Worm (Caenorhabditis elegans) whole organism, L2 larva: ENCODE data around the gene F22F4.5.

Source experiments
- C34F6.9 ChIP-seq: fragments of 150-350 bp; optimal IDR thresholded peaks from 2 replicates; lab custom pipeline; 2014; ENCODE audit warnings: missing biosample characterization, missing genetic modification characterization
- F13H6.1 ChIP-seq: sonication (generic microtip); optimal IDR thresholded peaks from 2 replicates; lab custom pipeline; 2016; ENCODE audit warnings: missing genetic modification characterization, missing compliant biosample characterization
- R02D3.7 ChIP-seq: fragments of 150-350 bp; optimal IDR thresholded peaks from 2 replicates; lab custom pipeline; 2014; ENCODE audit warnings: missing biosample characterization, missing genetic modification characterization
- Y55F3AM.14 ChIP-seq: fragments of 200-800 bp; sonication (Bioruptor generic); optimal IDR thresholded peaks from 2 replicates; lab custom pipeline; 2018; ENCODE audit warnings: mild to moderate bottlenecking, missing genetic modification characterization, missing compliant biosample characterization
- ZK546.5 ChIP-seq: sonication (generic microtip); optimal IDR thresholded peaks from 2 replicates; lab custom pipeline; 2017; ENCODE audit warnings: missing biosample characterization, missing genetic modification characterization
- aly-2 ChIP-seq: fragments of 150-350 bp; optimal IDR thresholded peaks from 2 replicates; lab custom pipeline; 2014; ENCODE audit warnings: missing biosample characterization, missing genetic modification characterization
- ama-1 ChIP-seq: fragments of 150-350 bp; optimal IDR thresholded peaks from 2 replicates; lab custom pipeline; 2018; ENCODE audit warnings: inconsistent platforms
- ceh-82 ChIP-seq: fragments of 150-350 bp; optimal IDR thresholded peaks from 2 replicates; lab custom pipeline; 2014; ENCODE audit warnings: missing biosample characterization, missing genetic modification characterization
- crh-2 ChIP-seq: sonication (generic microtip); optimal IDR thresholded peaks from 2 replicates; lab custom pipeline; 2017; ENCODE audit warnings: missing biosample characterization, missing genetic modification characterization
- dmd-4 ChIP-seq: sonication (generic microtip); optimal IDR thresholded peaks from 2 replicates; lab custom pipeline; 2017; ENCODE audit warnings: missing biosample characterization, missing genetic modification characterization
- egl-27 ChIP-seq: sonication (generic microtip); optimal IDR thresholded peaks from 3 replicates; lab custom pipeline; 2017; ENCODE audit warnings: missing biosample characterization, missing genetic modification reagents, missing genetic modification characterization
- elt-1 ChIP-seq: fragments of 150-350 bp; optimal IDR thresholded peaks from 2 replicates; lab custom pipeline; 2014; ENCODE audit warnings: missing biosample characterization, missing genetic modification characterization
- elt-3 ChIP-seq: sonication (generic microtip); optimal IDR thresholded peaks from 2 replicates; lab custom pipeline; 2017; ENCODE audit warnings: missing biosample characterization, missing genetic modification characterization
- fos-1 ChIP-seq: fragments of 150-350 bp; optimal IDR thresholded peaks from 2 replicates; lab custom pipeline; 2014; ENCODE audit warnings: missing biosample characterization, missing genetic modification characterization
- gmeb-1 ChIP-seq: fragments of 150-350 bp; optimal IDR thresholded peaks from 2 replicates; lab custom pipeline; 2014; ENCODE audit warnings: missing biosample characterization, missing genetic modification characterization
- lin-11 ChIP-seq: fragments of 150-350 bp; sonication (generic microtip); optimal IDR thresholded peaks from 2 replicates; lab custom pipeline; 2014; ENCODE audit warnings: missing biosample characterization, missing genetic modification characterization, inconsistent platforms, mixed read lengths
- lin-39 ChIP-seq: fragments of 150-350 bp; optimal IDR thresholded peaks from 2 replicates; lab custom pipeline; 2014; ENCODE audit warnings: missing biosample characterization, missing genetic modification reagents, missing genetic modification characterization
- lsy-2 ChIP-seq, 2 experiments: fragments of 150-350 bp in 1 of 2; sonication (generic microtip) in 1 of 2; optimal IDR thresholded peaks; 2 replicates each; lab custom pipeline; 2014 to 2017; ENCODE audit warnings: missing biosample characterization in 2 of 2, missing genetic modification characterization in 2 of 2
- mbf-1 ChIP-seq: sonication (generic microtip); optimal IDR thresholded peaks from 2 replicates; lab custom pipeline; 2017; ENCODE audit warnings: missing biosample characterization, missing genetic modification characterization
- mdl-1 ChIP-seq, 2 experiments: fragments of 150-350 bp in 1 of 2; sonication (generic microtip) in 1 of 2; optimal IDR thresholded peaks; 2 replicates each; lab custom pipeline; 2017; ENCODE audit warnings: missing biosample characterization in 2 of 2, missing genetic modification characterization in 2 of 2
- nhr-12 ChIP-seq: fragments of 150-350 bp; optimal IDR thresholded peaks from 2 replicates; lab custom pipeline; 2014; ENCODE audit warnings: missing biosample characterization, missing genetic modification characterization
- nhr-129 ChIP-seq: fragments of 150-350 bp; optimal IDR thresholded peaks from 2 replicates; lab custom pipeline; 2014; ENCODE audit warnings: missing biosample characterization, missing genetic modification characterization
- nhr-21 ChIP-seq: fragments of 150-350 bp; optimal IDR thresholded peaks from 2 replicates; lab custom pipeline; 2014; ENCODE audit warnings: missing biosample characterization, missing genetic modification characterization
- nhr-25 ChIP-seq: fragments of 150-350 bp; sonication (generic microtip); optimal IDR thresholded peaks from 3 replicates; lab custom pipeline; 2014; ENCODE audit warnings: missing biosample characterization, missing genetic modification characterization
- nhr-77 ChIP-seq: fragments of 150-350 bp; optimal IDR thresholded peaks from 2 replicates; lab custom pipeline; 2014; ENCODE audit warnings: missing biosample characterization, missing genetic modification characterization
- peb-1 ChIP-seq: fragments of 150-350 bp; optimal IDR thresholded peaks from 2 replicates; lab custom pipeline; 2014; ENCODE audit warnings: missing biosample characterization, missing genetic modification characterization
- sem-4 ChIP-seq: fragments of 150-350 bp; optimal IDR thresholded peaks from 2 replicates; lab custom pipeline; 2014; ENCODE audit warnings: missing biosample characterization, missing genetic modification reagents, missing genetic modification characterization
- sma-3 ChIP-seq: sonication (generic microtip); optimal IDR thresholded peaks from 2 replicates; lab custom pipeline; 2016; ENCODE audit warnings: missing genetic modification reagents, missing genetic modification characterization, missing compliant biosample characterization
- sma-9 ChIP-seq, 2 experiments: fragments of 150-350 bp in 1 of 2; sonication (generic microtip) in 1 of 2; optimal IDR thresholded peaks; 2 replicates each; lab custom pipeline; 2014 to 2016; ENCODE audit warnings: missing genetic modification characterization in 2 of 2, mild to moderate bottlenecking in 1 of 2, missing biosample characterization in 1 of 2, missing compliant biosample characterization in 1 of 2, missing genetic modification reagents in 1 of 2, moderate library complexity in 1 of 2
- snpc-4 ChIP-seq: fragments of 150-350 bp; optimal IDR thresholded peaks from 2 replicates; lab custom pipeline; 2014; ENCODE audit warnings: missing biosample characterization, missing genetic modification characterization
- unc-55 ChIP-seq: fragments of 150-350 bp; sonication (generic microtip); optimal IDR thresholded peaks from 3 replicates; lab custom pipeline; 2014; ENCODE audit warnings: missing biosample characterization, missing genetic modification reagents, missing genetic modification characterization
- ztf-1 ChIP-seq: fragments of 200-800 bp; sonication (Bioruptor generic); conservative IDR thresholded peaks from 2 replicates; pipeline ENCODE4 v1.3.6; 2022; ENCODE audit warnings: missing genetic modification characterization, missing compliant biosample characterization
- ztf-4 ChIP-seq: fragments of 150-350 bp; optimal IDR thresholded peaks from 2 replicates; lab custom pipeline; 2014; ENCODE audit warnings: missing biosample characterization, missing genetic modification characterization

The F22F4.5 gene

ce11 chrX:6024977-6025376 lies 32.3 kb upstream of the F22F4.5 start:
- no peak for TF ChIP-seq nhr-77
- TF ChIP-seq mdl-1 (tag; optimal IDR thresholded peaks at IDR 0.05; lab: Kevin White, UChicago), result no peak
- no peak for TF ChIP-seq lin-11
- peak; percentile 52 for TF ChIP-seq crh-2 (tag; lab: Kevin White, UChicago)
- TF ChIP-seq nhr-12 (tag; lab: Kevin White, UChicago), result no peak
- no peak for TF ChIP-seq nhr-21 (tag; lab: Kevin White, UChicago)
- peak; percentile 60 for TF ChIP-seq sma-9 (GFP tag; optimal IDR thresholded peaks at IDR 0.05; lab: Kevin White, UChicago)
- TF ChIP-seq sma-9 (tag; optimal IDR thresholded peaks at IDR 0.05; lab: Kevin White, UChicago), result no peak
- TF ChIP-seq fos-1 (tag; lab: Kevin White, UChicago), result peak; percentile 83
- no peak for TF ChIP-seq elt-1
- TF ChIP-seq C34F6.9 (tag; lab: Kevin White, UChicago), result no peak
- no peak for TF ChIP-seq Y55F3AM.14
- no peak for TF ChIP-seq R02D3.7 (tag; lab: Kevin White, UChicago)
- no peak for TF ChIP-seq sem-4
- TF ChIP-seq ama-1 (lab: Kevin White, UChicago), result no peak
- peak; percentile 10 for TF ChIP-seq F13H6.1 (tag; lab: Kevin White, UChicago)
- no peak for TF ChIP-seq gmeb-1 (tag; lab: Kevin White, UChicago)
- TF ChIP-seq nhr-129 (tag; lab: Kevin White, UChicago), result peak; percentile 14
- TF ChIP-seq ztf-1 (GFP tag; lab: Robert Waterston, UW), result no peak
- no peak for TF ChIP-seq elt-3 (tag; lab: Kevin White, UChicago)
- TF ChIP-seq mbf-1 (tag; lab: Kevin White, UChicago), result no peak
- TF ChIP-seq ztf-4 (tag; lab: Kevin White, UChicago), result no peak
- TF ChIP-seq aly-2, result no peak
- TF ChIP-seq peb-1 (tag; lab: Kevin White, UChicago), result no peak
- TF ChIP-seq, all 48 proteins: peak for 5

- TF ChIP-seq sma-3, result no peak
- TF ChIP-seq sem-4, result no peak
- no peak for TF ChIP-seq ama-1 (lab: Kevin White, UChicago)
- TF ChIP-seq dmd-4 (tag; lab: Kevin White, UChicago), result no peak
- no peak for TF ChIP-seq fos-1 (tag; lab: Kevin White, UChicago)
- no peak for TF ChIP-seq ZK546.5 (tag; lab: Kevin White, UChicago)
- TF ChIP-seq nhr-21 (tag; lab: Kevin White, UChicago), result no peak
- TF ChIP-seq, all 48 proteins: peak for 0
Observed at ce11 chrX:6022469-6022868, 29.8 kb upstream of the F22F4.5 start, which contains the start of gene lelo-3. Gene lelo-3, minus strand, starts transcription at chrX:6022569.

ce11 chrX:6020782-6021181 lies 28.1 kb upstream of the F22F4.5 start:
- TF ChIP-seq unc-55 (GFP tag; lab: Kevin White, UChicago) (no peak), elt-3 (tag; lab: Kevin White, UChicago) (no peak), ceh-82 (tag; lab: Kevin White, UChicago) (no peak)

- peak; percentile 65 for TF ChIP-seq F13H6.1 (tag; lab: Kevin White, UChicago)
- no peak for TF ChIP-seq lin-39 (tag; lab: Kevin White, UChicago)
- peak in 1 of 2 experiments; percentile 26 for TF ChIP-seq lsy-2 (tag; optimal IDR thresholded peaks at IDR 0.05; lab: Kevin White, UChicago)
- peak; percentile 61 for TF ChIP-seq nhr-129 (tag; lab: Kevin White, UChicago)
- no peak for TF ChIP-seq ama-1 (lab: Kevin White, UChicago)
- no peak for TF ChIP-seq sma-3
- TF ChIP-seq crh-2 (tag; lab: Kevin White, UChicago), result peak; percentile 13
- no peak for TF ChIP-seq peb-1 (tag; lab: Kevin White, UChicago)
- peak; percentile 71 for TF ChIP-seq sma-9 (GFP tag; optimal IDR thresholded peaks at IDR 0.05; lab: Kevin White, UChicago)
- no peak for TF ChIP-seq sma-9 (tag; optimal IDR thresholded peaks at IDR 0.05; lab: Kevin White, UChicago)
- TF ChIP-seq ztf-4 (tag; lab: Kevin White, UChicago), result no peak
- no peak for TF ChIP-seq egl-27 (tag; lab: Kevin White, UChicago)
- no peak for TF ChIP-seq nhr-25 (tag; lab: Kevin White, UChicago)
- no peak for TF ChIP-seq gmeb-1 (tag; lab: Kevin White, UChicago)
- TF ChIP-seq snpc-4 (tag; lab: Kevin White, UChicago), result no peak
- no peak for TF ChIP-seq ztf-1 (GFP tag; lab: Robert Waterston, UW)
Observed at ce11 chrX:6019886-6020469, 27.3 kb upstream of the F22F4.5 start, which contains the start of gene C09B8.4. Gene C09B8.4, minus strand, starts transcription at chrX:6019936.
